Fruit fly (Drosophila melanogaster) whole organism, embryonic: ENCODE measurements around the gene dec.

Experiments
- BEAF-32 ChIP-seq: fragments of 200-800 bp; sonication (Bioruptor generic); optimal IDR thresholded peaks from 3 replicates; lab custom pipeline; 2017; ENCODE audit warnings: missing biosample characterization, missing genetic modification characterization, mild to moderate bottlenecking, moderate library complexity, missing genetic modification reagents
- CG13296 ChIP-seq: fragments of 200-800 bp; sonication (Bioruptor generic); optimal IDR thresholded peaks from 3 replicates; lab custom pipeline; 2018; ENCODE audit warnings: missing biosample characterization, mild to moderate bottlenecking, missing genetic modification characterization
- CG14667 ChIP-seq: fragments of 200-800 bp; sonication (Bioruptor generic); IDR thresholded peaks from 2 replicates; pipeline ENCODE4 v1.3.6; 2022; ENCODE audit warnings: missing biosample characterization, missing genetic modification characterization
- CG3163 ChIP-seq: fragments of 200-800 bp; sonication (Bioruptor generic); optimal IDR thresholded peaks from 3 replicates; lab custom pipeline; 2016; ENCODE audit warnings: missing biosample characterization, missing genetic modification characterization
- HLH54F ChIP-seq: fragments of 200-800 bp; sonication (Bioruptor generic); optimal IDR thresholded peaks from 3 replicates; lab custom pipeline; 2016; ENCODE audit warnings: missing biosample characterization, missing genetic modification characterization
- Hr51 ChIP-seq, 2 experiments: fragments of 200-800 bp; sonication (Bioruptor generic); optimal IDR thresholded peaks; 2 replicates in 1 of 2; 3 replicates in 1 of 2; lab custom pipeline; 2016 to 2018; ENCODE audit warnings: missing biosample characterization in 2 of 2, missing genetic modification characterization in 2 of 2, mild to moderate bottlenecking in 1 of 2, moderate library complexity in 1 of 2
- MTF-1 ChIP-seq: fragments of 200-800 bp; sonication (Bioruptor generic); optimal IDR thresholded peaks from 2 replicates; lab custom pipeline; 2018; ENCODE audit warnings: missing biosample characterization, mild to moderate bottlenecking, missing genetic modification characterization, borderline replicate concordance
- Rfx ChIP-seq: fragments of 200-800 bp; sonication (Bioruptor generic); IDR thresholded peaks from 2 replicates; pipeline ENCODE4 v1.3.6; 2022; ENCODE audit warnings: missing biosample characterization, missing genetic modification characterization
- gfzf ChIP-seq: fragments of 200-800 bp; sonication (Bioruptor generic); optimal IDR thresholded peaks from 2 replicates; lab custom pipeline; 2016; ENCODE audit warnings: missing biosample characterization, mild to moderate bottlenecking, missing genetic modification characterization, moderate library complexity
- oc ChIP-seq: fragments of 200-800 bp; sonication (Bioruptor generic); optimal IDR thresholded peaks from 2 replicates; lab custom pipeline; 2018; ENCODE audit warnings: missing biosample characterization, mild to moderate bottlenecking, missing genetic modification characterization, moderate library complexity
- pzg ChIP-seq: fragments of 200-800 bp; sonication (Bioruptor generic); optimal IDR thresholded peaks from 3 replicates; lab custom pipeline; 2018; ENCODE audit warnings: missing biosample characterization, mild to moderate bottlenecking, missing genetic modification characterization, moderate library complexity
- ranshi ChIP-seq: fragments of 200-800 bp; sonication (Bioruptor generic); IDR thresholded peaks from 2 replicates; pipeline ENCODE4 v1.3.6; 2022; ENCODE audit warnings: missing biosample characterization, missing genetic modification characterization

dm6 chrX:7892539-7892899, 19.5 kb upstream of the dec start:
- TF ChIP-seq CG14667 (GFP tag; lab: Robert Waterston, UW): no peak
- TF ChIP-seq BEAF-32 (GFP tag; lab: Kevin White, UChicago): no peak
- TF ChIP-seq CG13296 (GFP tag; lab: Kevin White, UChicago): no peak
- TF ChIP-seq CG3163: no peak
- TF ChIP-seq gfzf: no peak
- no peak for TF ChIP-seq pzg (GFP tag; lab: Kevin White, UChicago)
- TF ChIP-seq Hr51 (GFP tag; optimal IDR thresholded peaks at IDR 0.05; lab: Kevin White, UChicago): no peak
- no peak for TF ChIP-seq HLH54F (GFP tag; lab: Kevin White, UChicago)
- no peak for TF ChIP-seq MTF-1 (GFP tag; lab: Kevin White, UChicago)
- no peak for TF ChIP-seq oc (tag; lab: Kevin White, UChicago)
- TF ChIP-seq ranshi (GFP tag; lab: Robert Waterston, UW): no peak
- TF ChIP-seq Rfx (GFP tag; lab: Robert Waterston, UW): no peak
